Worm (Caenorhabditis elegans) whole organism, L1 larva: ENCODE data around the gene atfs-1.
A peak's percentile ranks its signal among the peaks of the same experiment; 100 is the strongest.
"Not testable (repeated sequence)": the region's sequence is repeated elsewhere in the genome, so short reads cannot be mapped to it uniquely, and the experiment has no call there.

Experiments
- ama-1 ChIP-seq: fragments of 150-350 bp; optimal IDR thresholded peaks from 2 replicates; lab custom pipeline; 2014
- egl-27 ChIP-seq, 2 experiments: fragments of 150-350 bp in 1 of 2; sonication (generic microtip); optimal IDR thresholded peaks; 3 replicates each; lab custom pipeline; 2017 to 2018; ENCODE audit warnings: missing biosample characterization in 2 of 2, missing genetic modification characterization in 2 of 2, missing genetic modification reagents in 2 of 2
- fkh-4 ChIP-seq: sonication (generic microtip); optimal IDR thresholded peaks from 2 replicates; lab custom pipeline; 2016; ENCODE audit warnings: missing compliant biosample characterization, missing genetic modification characterization, borderline replicate concordance
- lsy-2 ChIP-seq, 2 experiments: fragments of 150-350 bp; optimal IDR thresholded peaks; 2 replicates each; lab custom pipeline; 2014; ENCODE audit warnings: missing biosample characterization in 2 of 2, missing genetic modification characterization in 2 of 2
- mdl-1 ChIP-seq, 2 experiments: fragments of 150-350 bp; optimal IDR thresholded peaks; 2 replicates each; lab custom pipeline; 2014 to 2017; ENCODE audit warnings: missing biosample characterization in 2 of 2, missing genetic modification characterization in 2 of 2, inconsistent platforms in 1 of 2
- nhr-19 ChIP-seq: fragments of 200-800 bp; sonication (Bioruptor generic); conservative IDR thresholded peaks from 2 replicates; pipeline ENCODE4 v1.3.6; 2022; ENCODE audit warnings: missing genetic modification characterization, missing compliant biosample characterization
- nhr-20 ChIP-seq: sonication (generic microtip); optimal IDR thresholded peaks from 2 replicates; lab custom pipeline; 2016; ENCODE audit warnings: mild to moderate bottlenecking, missing genetic modification characterization, missing compliant biosample characterization
- unc-62 ChIP-seq: fragments of 150-350 bp; optimal IDR thresholded peaks from 2 replicates; lab custom pipeline; 2014; ENCODE audit warnings: missing biosample characterization, missing genetic modification reagents, missing genetic modification characterization
- unc-86 ChIP-seq: sonication (generic microtip); optimal IDR thresholded peaks from 2 replicates; lab custom pipeline; 2016; ENCODE audit warnings: missing genetic modification characterization, missing compliant biosample characterization
- vab-15 ChIP-seq: sonication (generic microtip); optimal IDR thresholded peaks from 2 replicates; lab custom pipeline; 2017; ENCODE audit warnings: missing genotype, mild to moderate bottlenecking, missing genetic modification characterization, missing compliant biosample characterization
- zag-1 ChIP-seq: fragments of 150-350 bp; optimal IDR thresholded peaks from 2 replicates; lab custom pipeline; 2014; ENCODE audit warnings: missing biosample characterization, missing genetic modification characterization
- ztf-11 ChIP-seq, 2 experiments: sonication (generic microtip); optimal IDR thresholded peaks; 2 replicates each; lab custom pipeline; 2016 to 2017; ENCODE audit warnings: missing genetic modification characterization in 2 of 2, missing biosample characterization in 1 of 2, missing compliant biosample characterization in 1 of 2

DNA sequence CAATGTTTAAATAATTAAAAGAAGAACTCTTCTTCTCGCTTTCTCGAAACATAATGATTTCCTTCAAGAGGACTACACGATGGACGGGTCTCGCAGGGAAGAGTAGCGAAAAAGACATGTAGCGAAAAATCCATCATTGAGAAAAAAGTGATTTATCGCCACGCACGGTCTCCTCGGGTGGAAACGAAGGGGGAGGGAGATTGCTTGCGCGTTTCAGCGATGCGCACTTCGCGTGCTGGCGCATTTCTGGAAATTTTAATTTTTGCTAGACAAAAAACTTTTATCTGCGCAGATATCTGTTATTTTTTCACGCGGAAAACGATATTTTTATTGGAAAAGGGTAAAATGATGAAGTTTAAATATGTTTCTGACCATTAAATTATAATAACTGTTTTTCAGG is 10.3 kb downstream of the atfs-1 start:
- TF ChIP-seq ama-1 (lab: Kevin White, UChicago); fkh-4 (tag; lab: Kevin White, UChicago); vab-15 (tag; lab: Kevin White, UChicago); egl-27 (tag; optimal IDR thresholded peaks at IDR 0.05; lab: Kevin White, UChicago); unc-86 (tag; lab: Kevin White, UChicago); zag-1; ztf-11 (tag; optimal IDR thresholded peaks at IDR 0.05; lab: Kevin White, UChicago); unc-62; nhr-20 (tag; lab: Kevin White, UChicago); lsy-2 (tag; optimal IDR thresholded peaks at IDR 0.05; lab: Kevin White, UChicago); mdl-1 (tag; optimal IDR thresholded peaks at IDR 0.05; lab: Kevin White, UChicago): not testable (repeated sequence)
- TF ChIP-seq nhr-19 (GFP tag; lab: Robert Waterston, UW), result peak; percentile 68
